Fruit fly (Drosophila melanogaster): ENCODE data around the gene CG12320.

Gene CG12320

DNA sequence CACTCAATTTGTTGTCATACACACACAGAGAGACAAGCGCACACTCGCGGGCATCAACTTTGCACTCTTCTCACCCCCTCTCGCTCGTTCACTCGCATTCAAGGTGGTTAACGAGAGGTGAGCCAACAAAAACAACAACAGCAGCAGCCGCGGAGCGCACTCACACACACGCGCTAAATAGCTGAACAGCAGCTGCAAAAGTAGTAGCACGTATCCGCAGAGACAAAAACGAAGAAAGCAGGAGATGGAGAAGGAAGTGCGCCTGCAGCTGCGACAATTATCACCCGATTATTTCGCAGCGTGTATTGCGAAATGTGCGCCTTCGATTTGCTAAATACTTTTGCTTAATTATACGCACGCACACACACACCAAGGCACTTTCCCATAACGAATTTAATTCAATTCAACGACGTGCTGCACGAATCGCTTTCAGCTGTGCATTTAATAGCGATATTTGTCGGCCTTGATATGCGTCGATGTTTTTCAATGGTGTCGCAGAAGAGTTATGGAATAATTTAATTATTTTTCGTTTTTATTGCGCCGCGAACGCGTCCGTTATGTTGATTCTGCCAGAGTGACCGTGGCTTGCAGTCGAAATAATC, 45.9 kb upstream of the CG12320 start (continued):
- TF ChIP-seq Neu2 (GFP tag; optimal IDR thresholded peaks at IDR 0.05; ENCODE audit: borderline replicate concordance) (no peak), CG7987 (GFP tag; optimal IDR thresholded peaks at IDR 0.05) (peak; percentile 23), yki (optimal IDR thresholded peaks at IDR 0.05) (no peak), jumu (GFP tag; optimal IDR thresholded peaks at IDR 0.05) (no peak), Dbx (GFP tag; IDR thresholded peaks at IDR 0.05) (peak; percentile 54; the same call in 2 of the 3 replicates), CG31441 (GFP tag; IDR thresholded peaks at IDR 0.05) (no peak), luna (GFP tag; optimal IDR thresholded peaks at IDR 0.05) (no peak), nerfin-1 (tag; optimal IDR thresholded peaks at IDR 0.05) (peak; percentile 95), tx (GFP tag; optimal IDR thresholded peaks at IDR 0.05) (peak; percentile 17), ci (GFP tag; IDR thresholded peaks at IDR 0.05) (peak; percentile 65; the same call in 2 of the 3 replicates), CG42726 (GFP tag; IDR thresholded peaks at IDR 0.05; ENCODE audit: partially characterized antibody) (no peak), CG5180 (GFP tag; optimal IDR thresholded peaks at IDR 0.05) (no peak), NFAT (GFP tag; IDR thresholded peaks at IDR 0.05) (no peak), Hmx (GFP tag; optimal IDR thresholded peaks at IDR 0.05) (no peak), CG3847 (GFP tag; IDR thresholded peaks at IDR 0.05) (no peak), GATAe (GFP tag; conservative IDR thresholded peaks at IDR 0.05) (no peak), Atf6 (GFP tag; IDR thresholded peaks at IDR 0.05) (no peak), Asciz (GFP tag; optimal IDR thresholded peaks at IDR 0.05) (no peak), CG9437 (GFP tag; optimal IDR thresholded peaks at IDR 0.05) (no peak), pan (optimal IDR thresholded peaks at IDR 0.05) (no peak), pan (GFP tag; optimal IDR thresholded peaks at IDR 0.05 in 1 of 2, IDR thresholded peaks at IDR 0.05 in 1 of 2) (peak in 1 of 2 experiments; percentile 17), CG8359 (GFP tag; optimal IDR thresholded peaks at IDR 0.05; ENCODE audit: borderline replicate concordance) (no peak), Dek (tag; optimal IDR thresholded peaks at IDR 0.05) (no peak), ash1 (GFP tag; optimal IDR thresholded peaks at IDR 0.05) (no peak), BtbVII (GFP tag; optimal IDR thresholded peaks at IDR 0.05) (peak; percentile 25), CG34376 (GFP tag; optimal IDR thresholded peaks at IDR 0.05) (peak; percentile 50), HLHmδ (GFP tag; optimal IDR thresholded peaks at IDR 0.05) (peak; percentile 91), Rx (GFP tag; IDR thresholded peaks at IDR 0.05) (no peak), onecut (GFP tag; IDR thresholded peaks at IDR 0.05) (no peak), CG10267 (tag; optimal IDR thresholded peaks at IDR 0.05) (no peak), pfk (GFP tag; optimal IDR thresholded peaks at IDR 0.05) (no peak), B-H1 (GFP tag; IDR thresholded peaks at IDR 0.05) (no peak; the same call in 2 of the 3 replicates), CG4707 (GFP tag; optimal IDR thresholded peaks at IDR 0.05) (no peak), zf30C (GFP tag; optimal IDR thresholded peaks at IDR 0.05) (no peak), kay (GFP tag; optimal IDR thresholded peaks at IDR 0.05) (peak; percentile 83), kni (GFP tag; optimal IDR thresholded peaks at IDR 0.05) (no peak), CG4854 (GFP tag; optimal IDR thresholded peaks at IDR 0.05) (peak; percentile 29), CG31224 (GFP tag; IDR thresholded peaks at IDR 0.05) (no peak), Vsx1 (GFP tag; optimal IDR thresholded peaks at IDR 0.05) (no peak), HmgZ (tag; optimal IDR thresholded peaks at IDR 0.05) (peak; percentile 41), Sox100B (GFP tag; optimal IDR thresholded peaks at IDR 0.05) (no peak), Ets97D (GFP tag; optimal IDR thresholded peaks at IDR 0.05) (no peak), en (GFP tag; optimal IDR thresholded peaks at IDR 0.05) (no peak), slbo (GFP tag; IDR thresholded peaks at IDR 0.05) (peak; percentile 38), CG10959 (GFP tag; IDR thresholded peaks at IDR 0.05) (no peak), ttk (GFP tag; IDR thresholded peaks at IDR 0.05) (peak; percentile 39; the same call in 1 of the 2 replicates), Lhr (GFP tag; optimal IDR thresholded peaks at IDR 0.05) (no peak), NfI (GFP tag; optimal IDR thresholded peaks at IDR 0.05) (peak; percentile 14), ara (GFP tag; IDR thresholded peaks at IDR 0.05) (no peak), dati (GFP tag; IDR thresholded peaks at IDR 0.05) (no peak), CG9932 (GFP tag; IDR thresholded peaks at IDR 0.05) (peak; percentile 5; the same call in 1 of the 2 replicates)

All from whole organism, embryonic.